Worm (Caenorhabditis elegans): ENCODE data around the gene nipi-3.
A peak's percentile ranks its signal among the peaks of the same experiment; 100 is the strongest.

The nipi-3 gene

ce11 chrX:15586192-15586591, 21.6 kb upstream of the nipi-3 start:
- TF ChIP-seq tab-1 (GFP tag; IDR thresholded peaks at IDR 0.05) (no peak), T22C8.4 (GFP tag; IDR thresholded peaks at IDR 0.05) (no peak), ref-1 (GFP tag; conservative IDR thresholded peaks at IDR 0.05) (no peak), flt-1 (GFP tag; IDR thresholded peaks at IDR 0.05) (no peak), klf-2 (GFP tag; conservative IDR thresholded peaks at IDR 0.05) (no peak), ztf-29 (GFP tag; IDR thresholded peaks at IDR 0.05) (no peak), cog-1 (tag; optimal IDR thresholded peaks at IDR 0.05) (no peak), med-1 (GFP tag; optimal IDR thresholded peaks at IDR 0.05; ENCODE audit: insufficient read depth) (no peak), ztf-23 (GFP tag; IDR thresholded peaks at IDR 0.05) (no peak)

ce11 chrX:15590347-15590928, 17.3 kb upstream of the nipi-3 start, which contains the start of gene gas-1:
gas-1 (minus strand) TSS chrX:15590397.
- TF ChIP-seq klf-2 (GFP tag; conservative IDR thresholded peaks at IDR 0.05) (no peak), cog-1 (tag; optimal IDR thresholded peaks at IDR 0.05) (no peak), flt-1 (GFP tag; IDR thresholded peaks at IDR 0.05) (no peak), med-1 (GFP tag; optimal IDR thresholded peaks at IDR 0.05; ENCODE audit: insufficient read depth) (no peak), T22C8.4 (GFP tag; IDR thresholded peaks at IDR 0.05) (no peak), ztf-23 (GFP tag; IDR thresholded peaks at IDR 0.05) (no peak), tab-1 (GFP tag; IDR thresholded peaks at IDR 0.05) (no peak), ref-1 (GFP tag; conservative IDR thresholded peaks at IDR 0.05) (no peak), ztf-29 (GFP tag; IDR thresholded peaks at IDR 0.05) (no peak)

- TF ChIP-seq klf-2 (GFP tag; conservative IDR thresholded peaks at IDR 0.05), result no peak
- TF ChIP-seq ref-1 (GFP tag; conservative IDR thresholded peaks at IDR 0.05), result no peak
- no peak for TF ChIP-seq med-1 (GFP tag; optimal IDR thresholded peaks at IDR 0.05; ENCODE audit: insufficient read depth)
- no peak for TF ChIP-seq flt-1 (GFP tag; IDR thresholded peaks at IDR 0.05)
- TF ChIP-seq ztf-29 (GFP tag; IDR thresholded peaks at IDR 0.05), result no peak
Measured at ce11 chrX:15591068-15591467, 16.7 kb upstream of the nipi-3 start, which contains the start of gene usp-33. usp-33 (plus strand) TSS chrX:15591368.

- TF ChIP-seq tab-1 (GFP tag; IDR thresholded peaks at IDR 0.05), result no peak
- no peak for TF ChIP-seq med-1 (GFP tag; optimal IDR thresholded peaks at IDR 0.05; ENCODE audit: insufficient read depth)
- TF ChIP-seq flt-1 (GFP tag; IDR thresholded peaks at IDR 0.05), result no peak
- no peak for TF ChIP-seq klf-2 (GFP tag; conservative IDR thresholded peaks at IDR 0.05)
- TF ChIP-seq T22C8.4 (GFP tag; IDR thresholded peaks at IDR 0.05), result no peak
- TF ChIP-seq ztf-23 (GFP tag; IDR thresholded peaks at IDR 0.05), result no peak
- no peak for TF ChIP-seq cog-1 (tag; optimal IDR thresholded peaks at IDR 0.05)
- TF ChIP-seq ref-1 (GFP tag; conservative IDR thresholded peaks at IDR 0.05), result no peak
- TF ChIP-seq ztf-29 (GFP tag; IDR thresholded peaks at IDR 0.05), result no peak
Measured at ce11 chrX:15593366-15593765, 14.4 kb upstream of the nipi-3 start.

- TF ChIP-seq cog-1 (tag; optimal IDR thresholded peaks at IDR 0.05) (no peak), T22C8.4 (GFP tag; IDR thresholded peaks at IDR 0.05) (no peak), tab-1 (GFP tag; IDR thresholded peaks at IDR 0.05) (no peak), med-1 (GFP tag; optimal IDR thresholded peaks at IDR 0.05; ENCODE audit: insufficient read depth) (no peak), ref-1 (GFP tag; conservative IDR thresholded peaks at IDR 0.05) (no peak), klf-2 (GFP tag; conservative IDR thresholded peaks at IDR 0.05) (no peak), ztf-23 (GFP tag; IDR thresholded peaks at IDR 0.05) (no peak), ztf-29 (GFP tag; IDR thresholded peaks at IDR 0.05) (no peak), flt-1 (GFP tag; IDR thresholded peaks at IDR 0.05) (no peak)
Measured at ce11 chrX:15594019-15594418, 13.8 kb upstream of the nipi-3 start.

ce11 chrX:15597077-15597476, 10.7 kb upstream of the nipi-3 start, which contains the start of gene K09A9.8:
K09A9.8 (minus strand) TSS chrX:15597177.
- TF ChIP-seq cog-1 (tag; optimal IDR thresholded peaks at IDR 0.05) (no peak), ztf-29 (GFP tag; IDR thresholded peaks at IDR 0.05) (no peak), ztf-23 (GFP tag; IDR thresholded peaks at IDR 0.05) (no peak), tab-1 (GFP tag; IDR thresholded peaks at IDR 0.05) (no peak), T22C8.4 (GFP tag; IDR thresholded peaks at IDR 0.05) (no peak), med-1 (GFP tag; optimal IDR thresholded peaks at IDR 0.05; ENCODE audit: insufficient read depth) (no peak), flt-1 (GFP tag; IDR thresholded peaks at IDR 0.05) (no peak), klf-2 (GFP tag; conservative IDR thresholded peaks at IDR 0.05) (no peak), ref-1 (GFP tag; conservative IDR thresholded peaks at IDR 0.05) (no peak)

- TF ChIP-seq tab-1 (GFP tag; IDR thresholded peaks at IDR 0.05) (no peak), flt-1 (GFP tag; IDR thresholded peaks at IDR 0.05) (no peak), klf-2 (GFP tag; conservative IDR thresholded peaks at IDR 0.05) (no peak), T22C8.4 (GFP tag; IDR thresholded peaks at IDR 0.05) (no peak), med-1 (GFP tag; optimal IDR thresholded peaks at IDR 0.05; ENCODE audit: insufficient read depth) (no peak), ztf-29 (GFP tag; IDR thresholded peaks at IDR 0.05) (no peak), ztf-23 (GFP tag; IDR thresholded peaks at IDR 0.05) (no peak), ref-1 (GFP tag; conservative IDR thresholded peaks at IDR 0.05) (no peak), cog-1 (tag; optimal IDR thresholded peaks at IDR 0.05) (no peak)
Measured at ce11 chrX:15598661-15599384, 8.9 kb upstream of the nipi-3 start.

ce11 chrX:15599925-15600324, 7.8 kb upstream of the nipi-3 start:
- TF ChIP-seq T22C8.4 (GFP tag; IDR thresholded peaks at IDR 0.05) (no peak), klf-2 (GFP tag; conservative IDR thresholded peaks at IDR 0.05) (no peak), med-1 (GFP tag; optimal IDR thresholded peaks at IDR 0.05; ENCODE audit: insufficient read depth) (no peak), ztf-23 (GFP tag; IDR thresholded peaks at IDR 0.05) (no peak), cog-1 (tag; optimal IDR thresholded peaks at IDR 0.05) (no peak), tab-1 (GFP tag; IDR thresholded peaks at IDR 0.05) (no peak), ztf-29 (GFP tag; IDR thresholded peaks at IDR 0.05) (no peak), ref-1 (GFP tag; conservative IDR thresholded peaks at IDR 0.05) (no peak)

ce11 chrX:15600512-15601117, 7.2 kb upstream of the nipi-3 start, which contains the start of gene ent-2:
ent-2 (plus strand) TSS chrX:15601067.
- TF ChIP-seq ztf-23 (GFP tag; IDR thresholded peaks at IDR 0.05) (peak; percentile 99), klf-2 (GFP tag; conservative IDR thresholded peaks at IDR 0.05) (no peak)

Measured in whole organism, midembryonic.